Worm (Caenorhabditis elegans): ENCODE results near the gene paic-1.

paic-1 gene

ce11 chrII:4374885-4375284, 2.6 kb upstream of the paic-1 start:
- TF ChIP-seq T23F11.4 (GFP tag; optimal IDR thresholded peaks at IDR 0.05): no peak
- no peak for TF ChIP-seq elt-4 (tag; optimal IDR thresholded peaks at IDR 0.05)

ce11 chrII:4372867-4373397, 607 bp upstream of the paic-1 start:
- TF ChIP-seq fkh-6 (tag; optimal IDR thresholded peaks at IDR 0.05): peak; percentile 48
- no peak for TF ChIP-seq nhr-232 (tag; optimal IDR thresholded peaks at IDR 0.05)
- no peak for TF ChIP-seq ttx-3 (tag; optimal IDR thresholded peaks at IDR 0.05)
- TF ChIP-seq ceh-31 (tag; optimal IDR thresholded peaks at IDR 0.05): no peak
- no peak for TF ChIP-seq C38D4.7 (GFP tag; optimal IDR thresholded peaks at IDR 0.05)

- TF ChIP-seq nhr-232 (tag; optimal IDR thresholded peaks at IDR 0.05) (no peak), F13H6.1 (tag; optimal IDR thresholded peaks at IDR 0.05) (no peak), syd-9 (tag; optimal IDR thresholded peaks at IDR 0.05) (no peak), nhr-11 (tag; optimal IDR thresholded peaks at IDR 0.05) (no peak), Y22D7AL.16 (tag; optimal IDR thresholded peaks at IDR 0.05) (no peak), ceh-31 (tag; optimal IDR thresholded peaks at IDR 0.05) (no peak), che-1 (tag; optimal IDR thresholded peaks at IDR 0.05) (no peak), unc-55 (GFP tag; optimal IDR thresholded peaks at IDR 0.05) (no peak)
Observed at ce11 chrII:4370842-4371241, 1.5 kb downstream of the paic-1 start.

ce11 chrII:4369715-4370114, 2.6 kb downstream of the paic-1 start:
- TF ChIP-seq pat-9 (tag; optimal IDR thresholded peaks at IDR 0.05) (no peak), dve-1 (tag; optimal IDR thresholded peaks at IDR 0.05) (no peak), sox-4 (tag; optimal IDR thresholded peaks at IDR 0.05) (no peak), hlh-6 (tag; optimal IDR thresholded peaks at IDR 0.05) (no peak), ceh-34 (tag; optimal IDR thresholded peaks at IDR 0.05) (no peak), che-1 (tag; optimal IDR thresholded peaks at IDR 0.05) (no peak), ceh-22 (tag; optimal IDR thresholded peaks at IDR 0.05) (no peak), ceh-45 (GFP tag; IDR thresholded peaks at IDR 0.05) (no peak), pag-3 (tag; optimal IDR thresholded peaks at IDR 0.05; ENCODE audit: borderline replicate concordance) (no peak), elt-4 (tag; optimal IDR thresholded peaks at IDR 0.05) (no peak), unc-86 (tag; optimal IDR thresholded peaks at IDR 0.05) (no peak), K02D7.2 (tag; optimal IDR thresholded peaks at IDR 0.05) (no peak)

ce11 chrII:4367923-4368322, 4.4 kb downstream of the paic-1 start, which contains the start of gene try-9:
try-9 (plus strand) TSS chrII:4368223.
- no peak for TF ChIP-seq ets-4 (tag; optimal IDR thresholded peaks at IDR 0.05)
- TF ChIP-seq ceh-30 (tag; optimal IDR thresholded peaks at IDR 0.05): no peak
- no peak for TF ChIP-seq pha-2 (tag; optimal IDR thresholded peaks at IDR 0.05)
- TF ChIP-seq pros-1 (tag; optimal IDR thresholded peaks at IDR 0.05): no peak
- no peak for TF ChIP-seq ceh-31 (tag; optimal IDR thresholded peaks at IDR 0.05)
- no peak for TF ChIP-seq ceh-34 (tag; optimal IDR thresholded peaks at IDR 0.05)
- TF ChIP-seq eyg-1 (tag; optimal IDR thresholded peaks at IDR 0.05): no peak

- no peak for TF ChIP-seq ama-1 (optimal IDR thresholded peaks at IDR 0.05)
- TF ChIP-seq madf-2 (tag; optimal IDR thresholded peaks at IDR 0.05): no peak
- no peak for TF ChIP-seq pqm-1 (tag; optimal IDR thresholded peaks at IDR 0.05)
- no peak for TF ChIP-seq hlh-13 (GFP tag; optimal IDR thresholded peaks at IDR 0.05)
- no peak for TF ChIP-seq unc-55 (GFP tag; optimal IDR thresholded peaks at IDR 0.05)
- TF ChIP-seq ceh-18 (tag; optimal IDR thresholded peaks at IDR 0.05): no peak
- TF ChIP-seq C38D4.7 (GFP tag; optimal IDR thresholded peaks at IDR 0.05): no peak
- no peak for TF ChIP-seq T23F11.4 (GFP tag; optimal IDR thresholded peaks at IDR 0.05)
- no peak for TF ChIP-seq odd-2 (tag; optimal IDR thresholded peaks at IDR 0.05)
- no peak for TF ChIP-seq syd-9 (tag; optimal IDR thresholded peaks at IDR 0.05)
- no peak for TF ChIP-seq pax-1 (tag; optimal IDR thresholded peaks at IDR 0.05)
- TF ChIP-seq pha-4 (tag; optimal IDR thresholded peaks at IDR 0.05): no peak
- TF ChIP-seq fkh-10 (GFP tag; optimal IDR thresholded peaks at IDR 0.05): no peak
Observed at ce11 chrII:4362088-4362487, 10.2 kb downstream of the paic-1 start.
